Fruit fly (Drosophila melanogaster): ENCODE data around the gene CG13640.

- no peak for TF ChIP-seq CG11762 (GFP tag; optimal IDR thresholded peaks at IDR 0.05; ENCODE audit: insufficient read depth)
- no peak for TF ChIP-seq svp (GFP tag)
- no peak for TF ChIP-seq CG10631 (GFP tag; optimal IDR thresholded peaks at IDR 0.05)
- no peak for TF ChIP-seq CG11902 (GFP tag; optimal IDR thresholded peaks at IDR 0.05)
- TF ChIP-seq Sox14 (GFP tag; optimal IDR thresholded peaks at IDR 0.05) = no peak
- TF ChIP-seq Lpt (GFP tag; optimal IDR thresholded peaks at IDR 0.05) = no peak
- TF ChIP-seq dsx (GFP tag; optimal IDR thresholded peaks at IDR 0.05; ENCODE audit: poor library complexity, severe bottlenecking) = no peak
- TF ChIP-seq fd59A (GFP tag; optimal IDR thresholded peaks at IDR 0.05) = no peak
- TF ChIP-seq CG10669 (GFP tag; optimal IDR thresholded peaks at IDR 0.05) = no peak
Observed at dm6 chr3R:24825548-24825947, 36.4 kb downstream of the CG13640 start, which contains the start of gene niki.

Data from whole organism, prepupa.